Fruit fly (Drosophila melanogaster) whole organism, pupa: Measurements from ENCODE around the gene osk.

ENCODE experiments used
- CG10348 ChIP-seq: fragments of 200-800 bp; sonication (Bioruptor generic); IDR thresholded peaks from 2 replicates; pipeline ENCODE4 v1.3.6; 2022; ENCODE audit warnings: missing biosample characterization, missing genetic modification characterization
- CG12605 ChIP-seq: fragments of 200-800 bp; sonication (Bioruptor generic); IDR thresholded peaks from 2 replicates; pipeline ENCODE4 v1.3.6; 2022; ENCODE audit warnings: missing biosample characterization, missing genetic modification characterization
- CG13204 ChIP-seq: fragments of 200-800 bp; sonication (Bioruptor generic); optimal IDR thresholded peaks from 2 replicates; lab custom pipeline; 2018; ENCODE audit warnings: missing biosample characterization, mild to moderate bottlenecking, missing genetic modification characterization, moderate library complexity
- CG14655 ChIP-seq: fragments of 200-800 bp; sonication (Bioruptor generic); optimal IDR thresholded peaks from 3 replicates; lab custom pipeline; 2017; ENCODE audit warnings: mild to moderate bottlenecking, missing biosample characterization, missing genetic modification reagents, missing genetic modification characterization
- CG15710 ChIP-seq: fragments of 200-800 bp; sonication (Bioruptor generic); optimal IDR thresholded peaks from 2 replicates; lab custom pipeline; 2018; ENCODE audit warnings: missing biosample characterization, mild to moderate bottlenecking, missing genetic modification characterization, moderate library complexity
- CG17806 ChIP-seq: fragments of 200-800 bp; sonication (Bioruptor generic); optimal IDR thresholded peaks from 2 replicates; lab custom pipeline; 2018; ENCODE audit warnings: missing biosample characterization, mild to moderate bottlenecking, missing genetic modification characterization, moderate library complexity
- CG32121 ChIP-seq: fragments of 200-800 bp; sonication (Bioruptor generic); IDR thresholded peaks from 2 replicates; pipeline ENCODE4 v1.3.6; 2022; ENCODE audit warnings: missing biosample characterization, missing genetic modification characterization
- CG34367 ChIP-seq: fragments of 200-800 bp; sonication (Bioruptor generic); optimal IDR thresholded peaks from 2 replicates; lab custom pipeline; 2018; ENCODE audit warnings: missing biosample characterization, mild to moderate bottlenecking, missing genetic modification characterization
- CG4496 ChIP-seq: fragments of 200-800 bp; sonication (Bioruptor generic); IDR thresholded peaks from 3 replicates; pipeline ENCODE4 v1.3.6; 2022; ENCODE audit warnings: missing biosample characterization, missing genetic modification characterization
- CG8159 ChIP-seq: fragments of 200-800 bp; sonication (Bioruptor generic); optimal IDR thresholded peaks from 3 replicates; lab custom pipeline; 2018; ENCODE audit warnings: missing biosample characterization, mild to moderate bottlenecking, missing genetic modification characterization, moderate library complexity
- CG8301 ChIP-seq: fragments of 200-800 bp; sonication (Bioruptor generic); optimal IDR thresholded peaks from 2 replicates; lab custom pipeline; 2018; ENCODE audit warnings: missing biosample characterization, mild to moderate bottlenecking, missing genetic modification characterization
- CG9948 ChIP-seq: fragments of 200-800 bp; sonication (Bioruptor generic); optimal IDR thresholded peaks from 2 replicates; lab custom pipeline; 2018; ENCODE audit warnings: missing biosample characterization, mild to moderate bottlenecking, missing genetic modification characterization, moderate library complexity
- D1 ChIP-seq: fragments of 200-800 bp; sonication (Bioruptor generic); optimal IDR thresholded peaks from 2 replicates; lab custom pipeline; 2018; ENCODE audit warnings: missing biosample characterization, mild to moderate bottlenecking, missing genetic modification characterization, moderate library complexity
- EcR ChIP-seq: fragments of 200-800 bp; sonication (Bioruptor generic); optimal IDR thresholded peaks from 3 replicates; lab custom pipeline; 2019; ENCODE audit warnings: missing biosample characterization, missing genetic modification characterization, mild to moderate bottlenecking, moderate library complexity, missing genetic modification reagents
- Ets98B ChIP-seq: fragments of 200-800 bp; sonication (Bioruptor generic); IDR thresholded peaks from 2 replicates; pipeline ENCODE4 v1.3.6; 2022; ENCODE audit warnings: missing biosample characterization, missing genetic modification characterization
- Pif1A ChIP-seq: fragments of 200-800 bp; sonication (Bioruptor generic); optimal IDR thresholded peaks from 3 replicates; lab custom pipeline; 2016; ENCODE audit warnings: missing biosample characterization, missing genetic modification characterization
- Pif1B ChIP-seq: fragments of 200-800 bp; sonication (Bioruptor generic); optimal IDR thresholded peaks from 3 replicates; lab custom pipeline; 2016; ENCODE audit warnings: missing biosample characterization, missing genetic modification characterization
- Snoo ChIP-seq: fragments of 200-800 bp; sonication (Bioruptor generic); optimal IDR thresholded peaks from 3 replicates; lab custom pipeline; 2017; ENCODE audit warnings: missing biosample characterization, mild to moderate bottlenecking, missing genetic modification characterization, inconsistent platforms
- fd96Ca ChIP-seq: fragments of 200-800 bp; sonication (Bioruptor generic); IDR thresholded peaks from 3 replicates; pipeline ENCODE4 v1.3.6; 2022; ENCODE audit warnings: missing biosample characterization, missing genetic modification characterization
- gl ChIP-seq: fragments of 200-800 bp; sonication (Bioruptor generic); optimal IDR thresholded peaks from 2 replicates; lab custom pipeline; 2018; ENCODE audit warnings: missing biosample characterization, mild to moderate bottlenecking, missing genetic modification characterization
- rn ChIP-seq: fragments of 200-800 bp; sonication (Bioruptor generic); IDR thresholded peaks from 2 replicates; pipeline ENCODE4 v1.3.6; 2022; ENCODE audit warnings: missing biosample characterization, missing genetic modification characterization

The osk gene

DNA sequence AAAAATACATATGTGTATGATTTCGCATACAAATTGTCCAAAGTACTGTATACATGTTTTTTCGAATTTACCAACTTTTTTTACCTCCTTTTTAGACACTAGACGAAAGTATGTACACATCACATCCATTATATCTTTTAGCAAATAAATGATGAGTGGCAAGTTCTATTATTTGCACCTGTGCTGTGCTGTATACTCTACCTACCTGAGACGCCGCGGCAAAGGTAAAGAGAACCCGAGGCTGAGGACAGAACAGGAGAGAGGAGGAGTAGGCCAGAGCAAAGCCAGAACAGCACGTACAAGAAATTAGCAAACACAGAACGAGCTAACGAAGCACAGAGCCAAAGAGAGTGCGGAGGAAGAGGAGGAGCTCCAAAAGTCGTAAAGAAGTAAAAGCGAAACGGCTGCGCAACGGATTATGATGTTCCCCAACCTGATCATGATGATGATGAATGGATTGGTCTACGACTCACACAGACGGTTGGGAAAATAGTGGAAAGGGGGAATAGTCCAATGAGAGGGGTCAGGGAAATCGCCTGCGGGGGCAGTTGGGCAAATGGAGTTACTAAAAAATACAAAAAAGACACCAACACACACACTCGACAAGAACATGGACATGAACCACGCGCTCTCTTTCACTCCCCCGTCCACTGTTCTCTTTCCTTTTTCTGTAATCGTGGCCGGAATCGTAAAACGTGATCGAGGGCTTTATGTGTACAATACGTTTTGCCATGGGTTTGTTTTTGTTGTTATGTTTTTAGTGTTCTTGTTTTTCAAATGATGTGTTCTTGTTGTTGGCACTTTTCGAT lies 6.9 kb upstream of the osk start:
- peak; percentile 70 for TF ChIP-seq rn (GFP tag; lab: Robert Waterston, UW)
- TF ChIP-seq CG14655 (GFP tag; lab: Kevin White, UChicago) = peak; percentile 98
- peak; percentile 63; the same call in 2 of the 3 replicates for TF ChIP-seq fd96Ca (GFP tag; lab: Robert Waterston, UW)
- TF ChIP-seq CG15710 (tag; lab: Kevin White, UChicago) = peak; percentile 91
- peak; percentile 81 for TF ChIP-seq CG4496 (GFP tag; lab: Robert Waterston, UW)
- peak; percentile 76 for TF ChIP-seq Snoo (tag; lab: Kevin White, UChicago)
- no peak for TF ChIP-seq CG10348 (GFP tag; lab: Robert Waterston, UW)
- TF ChIP-seq Pif1A (GFP tag; lab: Kevin White, UChicago) = peak; percentile 90
- TF ChIP-seq CG8301 (tag; lab: Kevin White, UChicago) = peak; percentile 91
- TF ChIP-seq Ets98B = peak; percentile 55
- TF ChIP-seq CG12605 (GFP tag; lab: Robert Waterston, UW) = peak; percentile 54
- TF ChIP-seq CG34367 (tag; lab: Kevin White, UChicago) = peak; percentile 90
- TF ChIP-seq CG32121 (GFP tag; lab: Robert Waterston, UW) = peak; percentile 75; the same call in 1 of the 2 replicates
- TF ChIP-seq CG8159 (tag; lab: Kevin White, UChicago) = peak; percentile 93
- peak; percentile 97 for TF ChIP-seq CG17806 (tag; lab: Kevin White, UChicago)
- TF ChIP-seq CG13204 (GFP tag; lab: Kevin White, UChicago) = peak; percentile 12
- peak; percentile 77 for TF ChIP-seq gl (tag; lab: Kevin White, UChicago)
- peak; percentile 58 for TF ChIP-seq EcR (GFP tag; lab: Kevin White, UChicago)
- peak; percentile 86 for TF ChIP-seq D1 (tag; lab: Kevin White, UChicago)
- TF ChIP-seq Pif1B (GFP tag; lab: Kevin White, UChicago) = peak; percentile 69
- TF ChIP-seq CG9948 (tag; lab: Kevin White, UChicago) = peak; percentile 99

DNA sequence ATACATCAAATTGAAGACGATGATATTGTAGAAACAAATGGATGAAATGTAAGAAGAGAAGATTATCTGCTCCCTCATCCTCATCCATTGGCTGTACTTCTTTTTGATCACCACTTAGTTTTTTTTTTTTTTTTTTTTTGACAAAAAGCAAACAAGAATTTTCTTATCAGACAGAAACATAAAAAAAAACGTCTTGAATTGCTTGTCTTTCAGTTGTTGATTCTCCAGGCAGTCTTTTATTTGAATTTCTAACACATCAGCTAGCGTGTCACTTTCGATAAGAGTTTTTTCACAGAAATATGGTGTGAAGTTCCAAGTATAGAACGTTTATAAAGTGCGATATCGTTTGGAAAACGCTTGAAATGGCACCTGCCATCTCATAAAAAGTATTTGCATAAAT lies 5.2 kb upstream of the osk start:
- TF ChIP-seq CG8301 (tag; lab: Kevin White, UChicago) = no peak
- TF ChIP-seq EcR (GFP tag; lab: Kevin White, UChicago) = no peak
- no peak for TF ChIP-seq rn (GFP tag; lab: Robert Waterston, UW)
- no peak for TF ChIP-seq fd96Ca (GFP tag; lab: Robert Waterston, UW)
- TF ChIP-seq CG9948 (tag; lab: Kevin White, UChicago) = no peak
- no peak for TF ChIP-seq CG14655 (GFP tag; lab: Kevin White, UChicago)
- no peak for TF ChIP-seq CG13204 (GFP tag; lab: Kevin White, UChicago)
- TF ChIP-seq Snoo (tag; lab: Kevin White, UChicago) = no peak
- no peak for TF ChIP-seq Ets98B
- no peak for TF ChIP-seq D1 (tag; lab: Kevin White, UChicago)
- TF ChIP-seq CG12605 (GFP tag; lab: Robert Waterston, UW) = no peak
- TF ChIP-seq CG34367 (tag; lab: Kevin White, UChicago) = no peak

DNA sequence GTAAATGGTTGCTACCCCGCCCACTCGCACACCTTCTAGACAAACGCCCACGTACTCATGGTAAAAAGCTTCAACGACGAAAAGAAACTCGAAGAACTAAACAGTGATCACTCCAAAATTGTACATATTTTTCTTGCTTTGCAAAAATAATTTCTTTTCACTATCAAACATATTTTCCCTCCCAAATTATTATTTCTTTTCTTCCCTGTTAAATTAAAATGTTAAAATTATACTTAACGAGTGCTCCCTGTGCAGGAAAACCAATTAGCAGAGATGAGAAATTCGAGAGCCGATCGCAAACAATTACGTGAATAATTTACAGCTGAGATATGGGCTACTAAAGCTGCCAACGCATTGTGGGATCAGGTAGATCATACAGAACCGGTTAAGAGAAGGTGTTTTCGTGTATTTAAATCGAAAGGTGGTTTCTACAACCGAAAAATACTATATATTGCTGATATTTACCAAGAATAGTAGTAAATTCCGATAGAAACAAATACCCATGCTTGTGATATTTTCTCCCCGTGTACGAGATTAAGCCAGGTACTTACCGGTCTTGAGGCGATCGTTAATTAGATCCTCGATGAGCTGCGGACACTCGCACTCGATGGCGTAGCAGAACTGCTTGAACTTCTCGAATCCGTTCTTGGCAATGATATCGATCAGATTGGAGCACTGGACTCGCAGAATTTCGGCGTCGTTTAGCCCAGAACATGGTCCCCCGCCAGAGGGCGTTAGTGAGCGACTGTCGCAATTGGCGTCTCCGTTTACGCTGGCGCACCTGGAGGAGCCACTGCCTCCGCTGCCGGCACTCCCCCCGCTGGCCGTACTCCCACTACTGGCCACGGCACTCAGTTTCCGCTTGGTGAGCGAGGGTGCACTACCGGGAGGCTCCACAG lies 4.5 kb upstream of the osk start:
- TF ChIP-seq CG12605 (GFP tag; lab: Robert Waterston, UW) (peak; percentile 21; the same call in 1 of the 2 replicates), CG8159 (tag; lab: Kevin White, UChicago) (peak; percentile 49), Pif1A (GFP tag; lab: Kevin White, UChicago) (no peak), CG14655 (GFP tag; lab: Kevin White, UChicago) (no peak), gl (tag; lab: Kevin White, UChicago) (no peak), CG17806 (tag; lab: Kevin White, UChicago) (peak; percentile 12), CG8301 (tag; lab: Kevin White, UChicago) (no peak), Ets98B (no peak), CG9948 (tag; lab: Kevin White, UChicago) (no peak), D1 (tag; lab: Kevin White, UChicago) (no peak), CG15710 (tag; lab: Kevin White, UChicago) (peak; percentile 44), CG34367 (tag; lab: Kevin White, UChicago) (no peak), Snoo (tag; lab: Kevin White, UChicago) (no peak), rn (GFP tag; lab: Robert Waterston, UW) (no peak), CG10348 (GFP tag; lab: Robert Waterston, UW) (no peak), CG13204 (GFP tag; lab: Kevin White, UChicago) (no peak), Pif1B (GFP tag; lab: Kevin White, UChicago) (no peak), CG32121 (GFP tag; lab: Robert Waterston, UW) (no peak), fd96Ca (GFP tag; lab: Robert Waterston, UW) (no peak), EcR (GFP tag; lab: Kevin White, UChicago) (no peak), CG4496 (GFP tag; lab: Robert Waterston, UW) (0 out of 3 replicates have a peak, but pooled peaks have one; percentile 40)
- TF ChIP-seq, all 21 proteins: peak for 5

DNA sequence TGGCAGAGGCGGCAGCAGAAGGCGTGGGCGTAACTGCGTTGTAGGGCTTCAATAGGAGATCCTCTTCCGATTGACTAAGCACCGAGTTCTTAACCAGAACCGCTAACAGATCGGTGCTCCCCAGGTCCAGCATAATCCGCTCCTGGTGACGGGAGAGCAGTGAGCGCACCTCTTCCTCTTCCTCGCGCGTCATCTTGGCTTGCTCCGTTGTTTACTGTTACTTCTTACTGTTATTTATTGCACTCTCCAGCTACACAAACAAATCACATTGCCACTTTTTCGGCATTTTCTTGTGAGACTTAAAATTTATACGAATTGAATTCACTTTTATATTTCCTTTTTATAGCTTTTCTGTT lies 3.9 kb upstream of the osk start:
- no peak for TF ChIP-seq Ets98B
- no peak for TF ChIP-seq CG8301 (tag; lab: Kevin White, UChicago)
- no peak for TF ChIP-seq Pif1B (GFP tag; lab: Kevin White, UChicago)
- TF ChIP-seq CG8159 (tag; lab: Kevin White, UChicago) = no peak
- no peak for TF ChIP-seq Snoo (tag; lab: Kevin White, UChicago)
- no peak for TF ChIP-seq D1 (tag; lab: Kevin White, UChicago)
- TF ChIP-seq CG4496 (GFP tag; lab: Robert Waterston, UW) = no peak
- no peak for TF ChIP-seq CG13204 (GFP tag; lab: Kevin White, UChicago)
- no peak for TF ChIP-seq CG15710 (tag; lab: Kevin White, UChicago)
- no peak for TF ChIP-seq EcR (GFP tag; lab: Kevin White, UChicago)
- TF ChIP-seq, all 21 proteins: peak for 0
